Fruit fly (Drosophila melanogaster) whole organism, adult: ENCODE data around the gene CG12535.

ENCODE experiments used
- CG11617 ChIP-seq: fragments of 200-800 bp; sonication (Bioruptor generic); optimal IDR thresholded peaks from 2 replicates; lab custom pipeline; 2017; ENCODE audit warnings: mild to moderate bottlenecking, missing biosample characterization, missing genetic modification reagents, missing genetic modification characterization
- CG12768 ChIP-seq: fragments of 200-800 bp; sonication (Bioruptor generic); optimal IDR thresholded peaks from 2 replicates; lab custom pipeline; 2017; ENCODE audit warnings: missing biosample characterization, missing genetic modification characterization, mild to moderate bottlenecking, moderate library complexity, missing genetic modification reagents
- CG14711 ChIP-seq: fragments of 200-800 bp; sonication (Bioruptor generic); optimal IDR thresholded peaks from 2 replicates; lab custom pipeline; 2018; ENCODE audit warnings: missing biosample characterization, mild to moderate bottlenecking, missing genetic modification characterization, moderate library complexity
- CG1620 ChIP-seq: fragments of 200-800 bp; sonication (Bioruptor generic); optimal IDR thresholded peaks from 2 replicates; lab custom pipeline; 2016; ENCODE audit warnings: missing biosample characterization, missing genetic modification characterization
- CG33017 ChIP-seq: fragments of 200-800 bp; sonication (Bioruptor generic); optimal IDR thresholded peaks from 2 replicates; lab custom pipeline; 2018; ENCODE audit warnings: missing biosample characterization, mild to moderate bottlenecking, missing genetic modification characterization, moderate library complexity
- CG5204 ChIP-seq: fragments of 200-800 bp; sonication (Bioruptor generic); optimal IDR thresholded peaks from 2 replicates; lab custom pipeline; 2016; ENCODE audit warnings: missing biosample characterization, missing genetic modification characterization
- CG7045 ChIP-seq: fragments of 200-800 bp; sonication (Bioruptor generic); optimal IDR thresholded peaks from 2 replicates; lab custom pipeline; 2017; ENCODE audit warnings: missing biosample characterization, mild to moderate bottlenecking, missing genetic modification characterization
- CG7101 ChIP-seq: fragments of 200-800 bp; sonication (Bioruptor generic); optimal IDR thresholded peaks from 2 replicates; lab custom pipeline; 2018; ENCODE audit warnings: missing biosample characterization, mild to moderate bottlenecking, missing genetic modification characterization, moderate library complexity
- Clk ChIP-seq: fragments of 200-800 bp; sonication (Bioruptor generic); optimal IDR thresholded peaks from 2 replicates; lab custom pipeline; 2017; ENCODE audit warnings: missing biosample characterization, missing genetic modification characterization
- Crg-1 ChIP-seq: fragments of 200-800 bp; sonication (Bioruptor generic); optimal IDR thresholded peaks from 2 replicates; lab custom pipeline; 2016; ENCODE audit warnings: missing biosample characterization, missing genetic modification characterization
- Hr96 ChIP-seq: fragments of 200-800 bp; sonication (Bioruptor generic); optimal IDR thresholded peaks from 2 replicates; lab custom pipeline; 2016; ENCODE audit warnings: missing biosample characterization, missing genetic modification characterization
- Mnt ChIP-seq: fragments of 200-800 bp; sonication (Bioruptor generic); optimal IDR thresholded peaks from 2 replicates; lab custom pipeline; 2016; ENCODE audit warnings: missing biosample characterization, mild to moderate bottlenecking, missing genetic modification characterization
- bab1 ChIP-seq: fragments of 200-800 bp; sonication (Bioruptor generic); optimal IDR thresholded peaks from 3 replicates; lab custom pipeline; 2019; ENCODE audit warnings: missing biosample characterization, mild to moderate bottlenecking, missing genetic modification characterization, moderate library complexity
- cic ChIP-seq: fragments of 200-800 bp; sonication (Bioruptor generic); optimal IDR thresholded peaks from 2 replicates; lab custom pipeline; 2017; ENCODE audit warnings: missing biosample characterization, mild to moderate bottlenecking, missing genetic modification characterization, moderate library complexity
- cnc ChIP-seq, 2 experiments: fragments of >200 bp; optimal IDR thresholded peaks; 2 replicates each; lab custom pipeline; 2017
- kay ChIP-seq: fragments of 200-800 bp; sonication (Bioruptor generic); peaks from one replicate; lab custom pipeline; 2016; ENCODE audit warnings: missing biosample characterization, missing genetic modification characterization, borderline replicate concordance
- ovo ChIP-seq: fragments of 200-800 bp; sonication (Bioruptor generic); optimal IDR thresholded peaks from 2 replicates; lab custom pipeline; 2016; ENCODE audit warnings: missing biosample characterization, missing genetic modification characterization
- pad ChIP-seq: fragments of 200-800 bp; sonication (Bioruptor generic); optimal IDR thresholded peaks from 3 replicates; lab custom pipeline; 2017; ENCODE audit warnings: missing biosample characterization, missing genetic modification characterization, mild to moderate bottlenecking, moderate library complexity, missing genetic modification reagents
- tj ChIP-seq: fragments of 200-800 bp; sonication (Bioruptor generic); optimal IDR thresholded peaks from 3 replicates; lab custom pipeline; 2017; ENCODE audit warnings: missing biosample characterization, mild to moderate bottlenecking, missing genetic modification characterization, moderate library complexity
- toe ChIP-seq: fragments of 200-800 bp; sonication (Bioruptor generic); optimal IDR thresholded peaks from 2 replicates; lab custom pipeline; 2016; ENCODE audit warnings: missing biosample characterization, missing genetic modification characterization

Gene CG12535

DNA sequence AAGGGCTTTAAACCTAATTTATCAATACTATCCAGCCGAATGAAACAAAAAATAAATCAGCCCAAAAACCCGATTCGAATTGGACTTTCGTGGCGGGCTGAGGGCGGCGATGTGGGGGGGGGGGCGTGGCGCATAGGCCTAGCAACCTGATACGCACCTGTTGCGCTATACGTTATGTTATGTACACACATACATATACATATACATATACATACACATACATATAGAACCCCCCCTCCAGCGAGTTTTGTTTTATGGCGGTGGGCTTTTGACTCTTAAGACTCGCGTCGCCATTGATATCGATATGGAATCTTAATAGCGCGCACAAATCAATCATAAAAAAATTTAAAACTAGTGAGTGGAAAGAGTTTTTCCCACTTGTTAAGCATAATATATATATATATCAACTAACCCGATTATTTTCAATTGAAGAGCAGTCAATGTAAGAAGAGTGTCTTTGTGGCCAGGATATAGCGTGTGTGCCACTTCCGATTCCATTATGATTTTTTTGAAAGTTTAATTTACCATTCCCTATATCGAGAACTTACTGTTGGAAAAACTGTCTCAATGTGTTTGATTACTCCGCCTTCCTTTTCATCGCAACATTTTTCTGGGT is 91.7 kb downstream of the CG12535 start:
- TF ChIP-seq CG12768 (GFP tag; lab: Kevin White, UChicago) (no peak), Clk (GFP tag; lab: Kevin White, UChicago) (no peak), cnc (optimal IDR thresholded peaks at IDR 0.05; lab: Kevin White, UChicago) (no peak), Hr96 (no peak), CG14711 (tag; lab: Kevin White, UChicago) (no peak), Mnt (GFP tag; lab: Kevin White, UChicago) (no peak), cic (GFP tag; lab: Kevin White, UChicago) (no peak), kay (GFP tag; lab: Kevin White, UChicago) (no peak)

DNA sequence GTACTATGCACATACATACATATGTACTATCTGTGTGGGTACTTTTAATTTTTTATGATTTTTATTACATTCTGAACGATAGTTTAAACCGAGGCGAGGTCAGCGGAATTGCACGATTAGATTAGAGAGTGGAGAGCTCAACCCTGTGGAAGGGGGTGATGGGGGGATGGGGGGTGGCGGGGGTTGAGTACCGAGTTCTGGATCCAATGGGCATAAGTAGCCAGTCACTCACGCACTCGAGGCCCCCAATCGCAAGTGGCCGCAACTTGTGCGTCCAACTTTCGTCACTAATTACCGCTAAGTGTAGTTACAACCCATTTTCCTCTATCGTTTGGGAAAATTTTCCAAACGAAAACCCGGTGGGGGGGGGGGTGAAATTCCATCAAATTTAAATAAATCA is 92.5 kb downstream of the CG12535 start:
- TF ChIP-seq pad (GFP tag; lab: Kevin White, UChicago) (no peak), Hr96 (no peak), CG12768 (GFP tag; lab: Kevin White, UChicago) (no peak), CG5204 (GFP tag; lab: Kevin White, UChicago) (no peak), Crg-1 (GFP tag; lab: Kevin White, UChicago) (no peak), Clk (GFP tag; lab: Kevin White, UChicago) (no peak), CG7101 (no peak), toe (no peak), CG1620 (GFP tag; lab: Kevin White, UChicago) (no peak), kay (GFP tag; lab: Kevin White, UChicago) (no peak)

DNA sequence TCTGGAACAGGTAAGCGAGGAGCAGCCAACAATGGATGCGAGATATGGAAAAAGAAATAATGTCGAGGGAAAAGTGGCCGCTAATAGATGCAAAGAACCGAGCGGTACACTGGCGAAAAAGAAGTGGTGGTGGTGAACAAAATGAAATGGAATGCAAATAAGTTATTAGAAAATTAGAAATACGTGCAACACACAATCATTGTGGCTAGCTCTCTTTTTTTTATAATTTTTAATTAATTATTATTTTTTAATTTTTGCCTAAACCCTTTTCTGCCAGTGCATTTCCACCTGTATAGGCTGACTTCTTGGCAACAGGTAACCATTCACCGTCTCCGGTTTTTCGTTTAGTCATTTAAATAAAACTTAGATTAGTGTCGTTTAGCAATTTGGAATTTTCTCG is 93.6 kb downstream of the CG12535 start:
- no peak for TF ChIP-seq pad (GFP tag; lab: Kevin White, UChicago)
- no peak for TF ChIP-seq CG11617 (GFP tag; lab: Kevin White, UChicago)
- TF ChIP-seq cic (GFP tag; lab: Kevin White, UChicago) = no peak
- no peak for TF ChIP-seq CG12768 (GFP tag; lab: Kevin White, UChicago)
- no peak for TF ChIP-seq CG1620 (GFP tag; lab: Kevin White, UChicago)
- TF ChIP-seq ovo = no peak
- TF ChIP-seq tj (GFP tag; lab: Kevin White, UChicago) = no peak

DNA sequence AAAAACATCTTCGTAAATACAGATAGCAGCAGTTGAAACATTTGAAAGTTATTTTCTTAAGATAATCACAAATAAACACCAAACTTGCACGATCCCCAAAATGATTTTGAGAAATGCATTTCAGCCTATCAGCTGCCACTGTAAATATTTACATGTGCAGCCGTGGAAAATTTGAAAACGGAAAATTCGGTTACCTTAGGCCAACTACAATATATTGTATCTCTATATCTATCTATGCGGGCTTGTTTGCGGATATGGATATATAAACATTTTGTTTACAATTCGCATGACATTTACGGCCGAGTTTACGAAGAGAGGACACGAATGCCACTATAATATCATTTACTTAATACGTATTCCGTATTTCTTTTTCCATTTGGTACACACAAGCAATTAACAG is 94.3 kb downstream of the CG12535 start:
- TF ChIP-seq bab1 (GFP tag; lab: Kevin White, UChicago) (no peak), Crg-1 (GFP tag; lab: Kevin White, UChicago) (no peak), toe (no peak)

DNA sequence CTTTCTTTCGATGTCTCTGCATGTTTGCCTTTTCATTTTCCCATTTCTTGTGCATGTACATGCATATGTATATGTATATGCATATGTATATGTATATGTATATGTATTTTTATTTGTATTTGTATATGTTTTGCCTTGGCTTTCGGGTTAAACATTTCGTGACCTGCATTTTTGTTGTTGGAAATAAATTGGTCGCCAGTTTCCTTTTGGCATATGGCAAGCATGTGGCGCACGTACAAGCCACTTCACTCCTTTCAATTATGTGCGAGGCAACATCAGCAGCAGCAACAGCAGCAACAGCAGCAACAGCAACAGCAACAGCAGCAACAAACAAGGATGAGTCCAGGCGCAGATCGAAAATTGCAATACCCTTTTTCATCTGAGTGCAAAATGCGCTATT is 97.2 kb downstream of the CG12535 start:
- TF ChIP-seq Mnt (GFP tag; lab: Kevin White, UChicago) (no peak), CG7101 (no peak), CG11617 (GFP tag; lab: Kevin White, UChicago) (no peak), Crg-1 (GFP tag; lab: Kevin White, UChicago) (no peak), CG7045 (GFP tag; lab: Kevin White, UChicago) (no peak)

DNA sequence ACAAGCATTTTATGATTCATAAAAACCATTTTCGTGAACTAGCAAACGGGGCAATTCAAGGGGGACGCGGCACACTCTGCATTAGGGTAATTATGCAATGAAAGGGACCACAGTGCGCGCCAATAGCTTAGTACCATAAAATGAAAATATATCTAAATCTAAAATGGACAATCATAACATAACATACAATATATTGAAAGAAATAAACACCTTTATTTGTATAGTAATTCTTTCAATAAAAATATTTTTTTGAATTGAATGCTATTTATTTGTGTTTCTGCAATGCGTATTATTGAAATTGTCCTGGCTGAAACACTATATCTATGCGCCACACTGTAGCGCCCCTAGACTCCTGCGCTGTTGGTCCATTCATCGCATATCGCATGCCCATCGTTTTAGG is 97.8 kb downstream of the CG12535 start:
- TF ChIP-seq CG12768 (GFP tag; lab: Kevin White, UChicago) (no peak), CG11617 (GFP tag; lab: Kevin White, UChicago) (no peak), kay (GFP tag; lab: Kevin White, UChicago) (no peak), Hr96 (no peak), cnc (optimal IDR thresholded peaks at IDR 0.05; lab: Kevin White, UChicago) (no peak), Mnt (GFP tag; lab: Kevin White, UChicago) (no peak), ovo (no peak), CG5204 (GFP tag; lab: Kevin White, UChicago) (no peak), toe (no peak), CG1620 (GFP tag; lab: Kevin White, UChicago) (no peak), Crg-1 (GFP tag; lab: Kevin White, UChicago) (no peak)

DNA sequence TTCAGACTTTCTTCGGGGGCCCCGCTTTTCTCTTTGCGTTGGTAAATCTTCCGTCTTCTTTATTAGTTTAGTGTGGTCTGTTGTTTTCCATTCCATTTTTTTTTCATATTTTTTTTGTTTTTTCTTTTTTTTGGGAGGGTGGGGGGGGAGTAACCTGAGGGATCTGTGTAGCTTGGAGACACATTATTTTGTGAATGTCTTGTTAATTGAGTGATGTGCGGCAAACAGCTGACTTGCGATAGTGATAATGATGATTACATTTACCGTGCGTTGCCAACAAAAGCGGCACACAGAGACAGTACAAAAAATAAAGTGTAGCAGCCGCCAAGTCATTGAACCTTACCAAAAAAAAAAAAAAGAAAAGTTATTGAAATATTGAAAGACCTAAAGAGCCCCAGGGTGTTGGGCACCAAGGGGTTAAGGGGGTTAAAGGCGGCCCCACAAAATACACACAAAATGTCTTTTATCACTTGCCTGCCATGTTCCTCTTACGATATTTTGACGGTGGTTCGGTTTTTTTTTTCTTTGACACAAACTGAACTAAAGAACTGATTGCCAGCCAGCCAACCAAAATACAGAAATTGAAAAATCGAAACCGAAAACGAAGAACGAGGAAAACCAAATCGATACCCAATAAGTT is 99.0 kb downstream of the CG12535 start:
- no peak for TF ChIP-seq kay (GFP tag; lab: Kevin White, UChicago)
- TF ChIP-seq CG5204 (GFP tag; lab: Kevin White, UChicago) = no peak
- no peak for TF ChIP-seq cnc (optimal IDR thresholded peaks at IDR 0.05; lab: Kevin White, UChicago)
- no peak for TF ChIP-seq bab1 (GFP tag; lab: Kevin White, UChicago)
- TF ChIP-seq ovo = no peak
- no peak for TF ChIP-seq tj (GFP tag; lab: Kevin White, UChicago)
- TF ChIP-seq Hr96 = no peak
- no peak for TF ChIP-seq Mnt (GFP tag; lab: Kevin White, UChicago)
- no peak for TF ChIP-seq CG7045 (GFP tag; lab: Kevin White, UChicago)
- no peak for TF ChIP-seq CG33017
- TF ChIP-seq pad (GFP tag; lab: Kevin White, UChicago) = no peak
- no peak for TF ChIP-seq Clk (GFP tag; lab: Kevin White, UChicago)
- TF ChIP-seq CG14711 (tag; lab: Kevin White, UChicago) = no peak
- no peak for TF ChIP-seq Crg-1 (GFP tag; lab: Kevin White, UChicago)
- no peak for TF ChIP-seq CG1620 (GFP tag; lab: Kevin White, UChicago)
- no peak for TF ChIP-seq CG11617 (GFP tag; lab: Kevin White, UChicago)
- no peak for TF ChIP-seq cic (GFP tag; lab: Kevin White, UChicago)
- no peak for TF ChIP-seq CG7101
